Worm (Caenorhabditis elegans): Measurements from ENCODE around the gene gst-39.

DNA sequence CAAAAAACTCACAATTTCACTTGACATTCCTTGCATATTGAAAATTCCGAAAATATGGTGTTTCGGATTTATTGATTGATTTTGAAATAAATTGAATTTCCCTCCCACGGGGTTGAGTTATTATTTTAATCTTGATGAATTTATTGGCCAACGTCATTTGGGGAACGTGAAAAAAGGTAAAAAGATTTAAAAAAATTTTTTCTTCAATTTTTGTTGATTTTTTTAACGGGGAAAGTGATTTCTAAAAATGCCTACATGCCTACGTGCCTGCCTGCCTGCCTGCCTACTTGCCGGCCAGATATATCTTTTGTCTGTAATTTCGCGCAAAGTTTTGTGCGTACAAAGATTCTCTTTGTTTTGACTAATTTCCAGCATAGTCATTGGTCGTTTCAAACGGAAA, 37.4 kb downstream of the gst-39 start, which contains the start of gene Y53F4B.24:
- TF ChIP-seq ztf-29 (GFP tag; IDR thresholded peaks at IDR 0.05) (no peak), klf-2 (GFP tag; conservative IDR thresholded peaks at IDR 0.05) (no peak), tab-1 (GFP tag; IDR thresholded peaks at IDR 0.05) (no peak), med-1 (GFP tag; optimal IDR thresholded peaks at IDR 0.05; ENCODE audit: insufficient read depth) (no peak), flt-1 (GFP tag; IDR thresholded peaks at IDR 0.05) (no peak)

All from whole organism, midembryonic.